Worm (Caenorhabditis elegans): ENCODE data around the gene flap-1.

flap-1 gene

ce11 chrIII:6945747-6946146 is 17.1 kb upstream of the flap-1 start, which contains the start of gene abu-13:
Gene abu-13, minus strand, starts transcription at chrIII:6945898.
- TF ChIP-seq ZK546.5 (tag; optimal IDR thresholded peaks at IDR 0.05) (no peak), nhr-21 (tag; optimal IDR thresholded peaks at IDR 0.05) (peak; percentile 30), sem-4 (tag; optimal IDR thresholded peaks at IDR 0.05) (peak; percentile 7)

- no peak for TF ChIP-seq ztf-4 (tag; optimal IDR thresholded peaks at IDR 0.05)
Observed at ce11 chrIII:6945319-6945718, 16.7 kb upstream of the flap-1 start.

- TF ChIP-seq zag-1 (tag; optimal IDR thresholded peaks at IDR 0.05): no peak
- TF ChIP-seq unc-62 (GFP tag; optimal IDR thresholded peaks at IDR 0.05): no peak
- TF ChIP-seq ztf-4 (tag; optimal IDR thresholded peaks at IDR 0.05): no peak
- TF ChIP-seq unc-55 (GFP tag; optimal IDR thresholded peaks at IDR 0.05): no peak
- no peak for TF ChIP-seq ceh-16 (tag; optimal IDR thresholded peaks at IDR 0.05)
- TF ChIP-seq ama-1 (optimal IDR thresholded peaks at IDR 0.05): no peak
- TF ChIP-seq alr-1 (tag; optimal IDR thresholded peaks at IDR 0.05): no peak
- TF ChIP-seq nhr-25 (tag; optimal IDR thresholded peaks at IDR 0.05): no peak
- TF ChIP-seq sma-3 (GFP tag; optimal IDR thresholded peaks at IDR 0.05): no peak
- no peak for TF ChIP-seq nhr-11 (tag; optimal IDR thresholded peaks at IDR 0.05)
- no peak for TF ChIP-seq lin-13 (GFP tag; optimal IDR thresholded peaks at IDR 0.05)
- TF ChIP-seq gmeb-1 (tag; optimal IDR thresholded peaks at IDR 0.05): no peak
- no peak for TF ChIP-seq nhr-21 (tag; optimal IDR thresholded peaks at IDR 0.05)
- no peak for TF ChIP-seq lsy-2 (tag; optimal IDR thresholded peaks at IDR 0.05)
Observed at ce11 chrIII:6939523-6939922, 10.9 kb upstream of the flap-1 start, which contains the start of gene F57B9.3. Gene F57B9.3, plus strand, starts transcription at chrIII:6939823.

ce11 chrIII:6935269-6936017 is 6.8 kb upstream of the flap-1 start, which contains the start of the genes F57B9.8 and coq-2:
Gene F57B9.8, minus strand, starts transcription at chrIII:6935319.
Gene coq-2, plus strand, starts transcription at chrIII:6935967.
- TF ChIP-seq lin-39 (tag; optimal IDR thresholded peaks at IDR 0.05): no peak
- TF ChIP-seq C34F6.9 (tag; optimal IDR thresholded peaks at IDR 0.05): peak; percentile 2

ce11 chrIII:6931896-6932295 is 3.3 kb upstream of the flap-1 start, which contains the start of gene byn-1:
Gene byn-1, plus strand, starts transcription at chrIII:6932001.
- TF ChIP-seq Y55F3AM.14 (GFP tag; optimal IDR thresholded peaks at IDR 0.05) (no peak), lin-13 (GFP tag; optimal IDR thresholded peaks at IDR 0.05) (no peak)

ce11 chrIII:6929558-6930167 is 1.0 kb upstream of the flap-1 start, which contains the start of gene inf-1:
Gene inf-1, plus strand, starts transcription at chrIII:6930134.
- TF ChIP-seq nhr-129 (tag; optimal IDR thresholded peaks at IDR 0.05) (peak; percentile 52), crh-2 (tag; optimal IDR thresholded peaks at IDR 0.05) (peak; percentile 13), unc-55 (GFP tag; optimal IDR thresholded peaks at IDR 0.05) (peak; percentile 70), lsy-2 (tag; optimal IDR thresholded peaks at IDR 0.05) (peak; percentile 18 to 84), fos-1 (tag; optimal IDR thresholded peaks at IDR 0.05) (peak; percentile 24), R02D3.7 (tag; optimal IDR thresholded peaks at IDR 0.05) (no peak), alr-1 (tag; optimal IDR thresholded peaks at IDR 0.05) (no peak), lin-13 (GFP tag; optimal IDR thresholded peaks at IDR 0.05) (peak; percentile 29), mdl-1 (tag; optimal IDR thresholded peaks at IDR 0.05) (no peak), nhr-21 (tag; optimal IDR thresholded peaks at IDR 0.05) (peak; percentile 0), elt-1 (tag; optimal IDR thresholded peaks at IDR 0.05) (no peak), C34F6.9 (tag; optimal IDR thresholded peaks at IDR 0.05) (peak; percentile 72), sem-4 (tag; optimal IDR thresholded peaks at IDR 0.05) (peak; percentile 0)

ce11 chrIII:6914840-6915239 is 13.8 kb downstream of the flap-1 start:
- TF ChIP-seq lsy-2 (tag; optimal IDR thresholded peaks at IDR 0.05) (peak in 1 of 2 experiments; percentile 2), snpc-4 (tag; optimal IDR thresholded peaks at IDR 0.05) (no peak)

ce11 chrIII:6912381-6912780 is 16.2 kb downstream of the flap-1 start, which contains the start of gene pdf-1:
Gene pdf-1, minus strand, starts transcription at chrIII:6912481.
- TF ChIP-seq ceh-16 (tag; optimal IDR thresholded peaks at IDR 0.05) (no peak), elt-1 (tag; optimal IDR thresholded peaks at IDR 0.05) (no peak), skn-1 (tag; optimal IDR thresholded peaks at IDR 0.05) (no peak), nhr-237 (tag; optimal IDR thresholded peaks at IDR 0.05) (no peak), mdl-1 (tag; optimal IDR thresholded peaks at IDR 0.05) (no peak), nhr-12 (tag; optimal IDR thresholded peaks at IDR 0.05) (no peak), nhr-6 (tag; optimal IDR thresholded peaks at IDR 0.05) (no peak), nhr-21 (tag; optimal IDR thresholded peaks at IDR 0.05) (no peak)
